Fruit fly (Drosophila melanogaster): ENCODE measurements around the gene CG31538.

DNA sequence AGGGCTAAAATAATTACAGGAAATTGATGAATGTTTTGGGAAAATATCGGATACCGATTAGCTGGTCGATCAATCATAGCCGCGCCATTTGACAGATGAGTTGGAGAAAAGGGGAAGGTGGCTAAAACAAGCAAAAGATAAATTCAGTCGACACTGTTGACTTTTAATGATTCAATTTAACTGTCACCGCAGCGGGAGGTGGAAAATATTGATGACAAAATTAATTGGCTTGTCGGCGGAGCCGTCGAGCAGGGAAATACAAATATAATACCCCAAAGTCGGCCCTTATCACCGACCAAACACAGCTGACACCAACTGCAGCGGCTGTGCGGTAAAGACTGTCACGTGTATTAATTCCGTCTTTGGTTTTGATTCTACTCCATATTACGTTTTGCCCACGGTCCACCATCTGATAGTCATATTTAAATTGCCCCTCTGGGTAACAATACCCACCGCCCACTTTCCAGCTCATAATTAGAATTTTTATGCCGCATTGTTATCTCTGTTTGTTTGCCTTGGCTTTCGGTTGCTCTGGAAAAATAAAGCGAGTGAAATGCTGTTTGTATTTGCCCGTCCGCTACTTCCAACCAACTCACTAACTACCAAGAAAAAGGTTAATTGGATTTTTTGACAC lies 28.3 kb upstream of the CG31538 start:
- TF ChIP-seq Pif1B (GFP tag; optimal IDR thresholded peaks at IDR 0.05) = no peak
- no peak for TF ChIP-seq CG10348 (GFP tag; IDR thresholded peaks at IDR 0.05)
- TF ChIP-seq Ets98B (GFP tag; IDR thresholded peaks at IDR 0.05) = no peak
- no peak for TF ChIP-seq CG9948 (tag; optimal IDR thresholded peaks at IDR 0.05)
- no peak for TF ChIP-seq CG8301 (tag; optimal IDR thresholded peaks at IDR 0.05)
- TF ChIP-seq CG32121 (GFP tag; IDR thresholded peaks at IDR 0.05) = no peak
- no peak for TF ChIP-seq rn (GFP tag; IDR thresholded peaks at IDR 0.05)
- TF ChIP-seq CG13204 (GFP tag; optimal IDR thresholded peaks at IDR 0.05) = no peak
- no peak for TF ChIP-seq CG12605 (GFP tag; IDR thresholded peaks at IDR 0.05)
- no peak for TF ChIP-seq gl (tag; optimal IDR thresholded peaks at IDR 0.05)
- TF ChIP-seq CG4496 (GFP tag; IDR thresholded peaks at IDR 0.05) = no peak

Measured in whole organism, pupa.